Worm (Caenorhabditis elegans): Measurements from ENCODE around the gene frpr-14.
A peak's percentile ranks its signal among the peaks of the same experiment; 100 is the strongest.

The frpr-14 gene

DNA sequence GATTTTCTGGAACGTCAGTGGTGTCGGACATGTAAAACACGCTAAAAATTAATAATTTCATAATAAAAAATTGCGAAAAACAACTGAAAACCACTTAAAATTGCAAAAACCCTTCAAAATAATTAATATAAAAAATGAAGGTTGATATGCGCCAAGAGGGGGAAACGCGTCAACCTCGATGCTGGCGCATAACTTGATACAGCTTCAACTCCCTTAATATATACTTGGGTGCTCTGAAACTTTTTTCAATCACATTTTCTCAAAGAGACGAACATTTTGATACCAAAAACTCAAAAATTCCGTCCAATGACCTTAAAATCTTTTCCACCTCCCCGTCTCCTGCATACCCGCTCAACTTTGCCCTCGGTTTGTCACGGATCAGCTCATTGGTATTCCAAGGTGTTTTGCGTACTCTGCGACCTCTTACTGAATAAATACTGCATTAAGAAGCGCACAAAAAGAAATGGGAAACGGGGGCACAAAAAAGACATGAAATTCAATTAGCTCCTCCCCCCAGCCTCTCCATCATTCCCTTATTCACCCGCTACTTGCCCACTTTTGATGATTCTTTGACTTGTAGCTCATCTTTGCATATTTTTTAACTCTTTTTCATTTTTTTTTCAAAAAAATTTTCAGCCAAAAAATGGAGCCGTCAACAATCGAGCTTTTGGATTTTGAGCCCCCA is at the start of gene frpr-14, which contains the start of gene K07E8.7:
frpr-14 (plus strand) TSS at position 635 of the 685 bp plus-strand sequence.
K07E8.7 (minus strand) TSS at position 47 of the 685 bp plus-strand sequence.
- TF ChIP-seq nhr-43 (tag; optimal IDR thresholded peaks at IDR 0.05; ENCODE audit: poor library complexity, severe bottlenecking) (no peak), snpc-4 (tag; optimal IDR thresholded peaks at IDR 0.05) (no peak), nfya-1 (tag; optimal IDR thresholded peaks at IDR 0.05; ENCODE audit: insufficient read depth) (peak; percentile 39)

DNA sequence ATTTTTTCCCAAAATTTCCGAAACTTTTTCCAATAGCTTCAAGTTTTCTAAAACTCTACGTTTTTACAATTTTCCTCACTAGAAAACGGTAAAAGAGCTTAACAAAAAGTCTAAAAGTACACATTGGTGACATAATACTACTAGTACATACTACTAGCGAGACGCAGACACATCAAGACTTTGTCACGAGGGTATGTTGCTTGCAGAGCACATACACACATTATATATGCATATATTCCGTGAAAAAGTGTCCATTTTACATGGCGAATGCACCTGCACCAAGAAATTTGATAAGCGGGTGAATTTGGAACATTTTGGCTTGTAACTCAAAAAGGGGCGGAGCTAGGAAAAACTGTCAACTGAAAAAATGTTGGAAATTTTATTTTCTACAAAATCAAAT is 49.5 kb upstream of the frpr-14 start:
- no peak for TF ChIP-seq R02D3.7 (tag; optimal IDR thresholded peaks at IDR 0.05)
- no peak for TF ChIP-seq nhr-23 (tag; optimal IDR thresholded peaks at IDR 0.05)
- peak; percentile 28 for TF ChIP-seq egl-5 (tag; optimal IDR thresholded peaks at IDR 0.05)
- no peak for TF ChIP-seq zag-1 (tag; optimal IDR thresholded peaks at IDR 0.05)
- peak; percentile 58 for TF ChIP-seq hmg-11 (tag; optimal IDR thresholded peaks at IDR 0.05)
- no peak for TF ChIP-seq nhr-237 (tag; optimal IDR thresholded peaks at IDR 0.05)
- TF ChIP-seq nhr-12 (tag; optimal IDR thresholded peaks at IDR 0.05): no peak
- peak; percentile 23 for TF ChIP-seq elt-2 (tag; optimal IDR thresholded peaks at IDR 0.05)
- no peak for TF ChIP-seq lsy-12 (tag; optimal IDR thresholded peaks at IDR 0.05)
- peak; percentile 28 for TF ChIP-seq pqm-1 (tag; optimal IDR thresholded peaks at IDR 0.05)
- no peak for TF ChIP-seq egl-27 (tag; optimal IDR thresholded peaks at IDR 0.05)
- peak; percentile 63 for TF ChIP-seq lin-39 (tag; optimal IDR thresholded peaks at IDR 0.05)
- no peak for TF ChIP-seq ceh-82 (tag; optimal IDR thresholded peaks at IDR 0.05)
- TF ChIP-seq ztf-4 (tag; optimal IDR thresholded peaks at IDR 0.05): no peak
- no peak for TF ChIP-seq nhr-11 (tag; optimal IDR thresholded peaks at IDR 0.05)
- TF ChIP-seq mml-1 (tag; optimal IDR thresholded peaks at IDR 0.05): no peak
- TF ChIP-seq unc-39 (tag; optimal IDR thresholded peaks at IDR 0.05): no peak
- no peak for TF ChIP-seq eor-1 (tag; optimal IDR thresholded peaks at IDR 0.05)
- no peak for TF ChIP-seq snpc-4 (tag; optimal IDR thresholded peaks at IDR 0.05)
- no peak for TF ChIP-seq nhr-43 (tag; optimal IDR thresholded peaks at IDR 0.05; ENCODE audit: poor library complexity, severe bottlenecking)
- peak; percentile 92 for TF ChIP-seq pha-4 (tag; optimal IDR thresholded peaks at IDR 0.05)
- TF ChIP-seq fos-1 (tag; optimal IDR thresholded peaks at IDR 0.05): no peak
- no peak for TF ChIP-seq elt-1 (tag; optimal IDR thresholded peaks at IDR 0.05)
- TF ChIP-seq nhr-28 (tag; optimal IDR thresholded peaks at IDR 0.05): no peak
- no peak for TF ChIP-seq unc-62 (GFP tag; optimal IDR thresholded peaks at IDR 0.05)
- no peak for TF ChIP-seq ceh-16 (tag; optimal IDR thresholded peaks at IDR 0.05)
- no peak for TF ChIP-seq fkh-10 (GFP tag; optimal IDR thresholded peaks at IDR 0.05)
- no peak for TF ChIP-seq nhr-76 (tag; optimal IDR thresholded peaks at IDR 0.05)
- no peak for TF ChIP-seq ceh-9 (tag; optimal IDR thresholded peaks at IDR 0.05)
- TF ChIP-seq skn-1 (tag; optimal IDR thresholded peaks at IDR 0.05): peak; percentile 29
- TF ChIP-seq mdl-1 (tag; optimal IDR thresholded peaks at IDR 0.05): peak; percentile 15
- TF ChIP-seq elt-3 (tag; optimal IDR thresholded peaks at IDR 0.05): no peak
- TF ChIP-seq fkh-2 (tag; optimal IDR thresholded peaks at IDR 0.05): no peak
- peak; percentile 63 for TF ChIP-seq nfya-1 (tag; optimal IDR thresholded peaks at IDR 0.05; ENCODE audit: insufficient read depth)
- TF ChIP-seq ZK546.5 (tag; optimal IDR thresholded peaks at IDR 0.05): no peak

DNA sequence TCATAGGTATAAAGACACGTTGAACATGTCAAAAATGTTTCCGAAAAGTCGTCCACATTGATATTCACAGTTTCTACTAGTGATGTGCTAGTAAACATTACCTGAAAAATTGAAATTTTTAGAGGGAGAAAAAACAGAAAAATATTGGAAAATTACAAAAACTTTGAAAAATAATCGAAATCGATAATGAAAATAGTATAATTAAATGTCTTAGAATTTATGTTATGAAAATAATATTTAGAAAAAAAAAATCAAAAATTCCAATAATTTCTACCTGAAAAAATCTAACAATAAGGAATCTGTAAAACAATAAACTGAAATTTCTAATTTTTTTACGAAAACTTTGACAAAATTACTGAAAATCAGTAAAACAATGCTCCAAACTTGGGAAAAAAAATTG is 48.7 kb upstream of the frpr-14 start, which contains the start of gene nhl-3:
nhl-3 (minus strand) TSS at position 101 of the 400 bp plus-strand sequence.
- no peak for TF ChIP-seq hmg-11 (tag; optimal IDR thresholded peaks at IDR 0.05)
- TF ChIP-seq unc-62 (GFP tag; optimal IDR thresholded peaks at IDR 0.05): no peak
- no peak for TF ChIP-seq lin-15B (tag; optimal IDR thresholded peaks at IDR 0.05)
- no peak for TF ChIP-seq unc-39 (tag; optimal IDR thresholded peaks at IDR 0.05)
- TF ChIP-seq pqm-1 (tag; optimal IDR thresholded peaks at IDR 0.05): no peak
- no peak for TF ChIP-seq mml-1 (tag; optimal IDR thresholded peaks at IDR 0.05)
- TF ChIP-seq fkh-2 (tag; optimal IDR thresholded peaks at IDR 0.05): no peak
- TF ChIP-seq snpc-4 (tag; optimal IDR thresholded peaks at IDR 0.05): no peak
- TF ChIP-seq ama-1 (optimal IDR thresholded peaks at IDR 0.05): no peak
- TF ChIP-seq nhr-43 (tag; optimal IDR thresholded peaks at IDR 0.05; ENCODE audit: poor library complexity, severe bottlenecking): no peak

DNA sequence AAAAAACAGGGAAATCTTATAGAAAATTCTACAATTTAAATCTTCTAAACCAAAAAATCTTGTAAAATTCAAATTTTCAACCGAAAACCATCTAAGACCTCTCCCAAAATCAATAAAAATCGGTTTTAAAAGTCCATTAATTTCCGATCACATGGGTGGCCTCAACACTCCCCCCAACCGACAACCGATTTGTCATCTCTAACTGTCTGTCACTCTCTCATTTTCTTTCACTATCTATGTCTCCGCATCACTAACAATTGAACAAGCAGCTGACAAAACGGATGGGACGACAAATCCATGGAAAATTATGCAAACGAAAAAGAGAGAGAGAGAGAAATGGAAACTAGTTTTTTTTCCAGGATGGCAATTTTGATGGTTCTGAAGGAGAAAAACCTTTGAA is 47.8 kb upstream of the frpr-14 start:
- no peak for TF ChIP-seq R02D3.7 (tag; optimal IDR thresholded peaks at IDR 0.05)
- TF ChIP-seq ztf-4 (tag; optimal IDR thresholded peaks at IDR 0.05): no peak
- TF ChIP-seq ztf-11 (tag; optimal IDR thresholded peaks at IDR 0.05): no peak
- TF ChIP-seq fkh-2 (tag; optimal IDR thresholded peaks at IDR 0.05): no peak
- TF ChIP-seq hmg-11 (tag; optimal IDR thresholded peaks at IDR 0.05): peak; percentile 74
- TF ChIP-seq snpc-4 (tag; optimal IDR thresholded peaks at IDR 0.05): peak; percentile 92
- TF ChIP-seq nhr-11 (tag; optimal IDR thresholded peaks at IDR 0.05): no peak
- TF ChIP-seq pha-4 (tag; optimal IDR thresholded peaks at IDR 0.05): peak; percentile 34
- TF ChIP-seq elt-1 (tag; optimal IDR thresholded peaks at IDR 0.05): no peak
- TF ChIP-seq mml-1 (tag; optimal IDR thresholded peaks at IDR 0.05): no peak
- TF ChIP-seq pqm-1 (tag; optimal IDR thresholded peaks at IDR 0.05): peak; percentile 8
- no peak for TF ChIP-seq mdl-1 (tag; optimal IDR thresholded peaks at IDR 0.05)
- no peak for TF ChIP-seq lsy-12 (tag; optimal IDR thresholded peaks at IDR 0.05)
- TF ChIP-seq unc-62 (GFP tag; optimal IDR thresholded peaks at IDR 0.05): peak; percentile 14
- TF ChIP-seq aly-2 (tag; optimal IDR thresholded peaks at IDR 0.05): no peak
- TF ChIP-seq lin-39 (tag; optimal IDR thresholded peaks at IDR 0.05): peak; percentile 94
- TF ChIP-seq ZK546.5 (tag; optimal IDR thresholded peaks at IDR 0.05): no peak
- peak; percentile 17 for TF ChIP-seq lin-15B (tag; optimal IDR thresholded peaks at IDR 0.05)
- peak; percentile 20 for TF ChIP-seq egl-5 (tag; optimal IDR thresholded peaks at IDR 0.05)
- no peak for TF ChIP-seq nhr-67 (tag; optimal IDR thresholded peaks at IDR 0.05)
- no peak for TF ChIP-seq elt-2 (tag; optimal IDR thresholded peaks at IDR 0.05)
- peak; percentile 19 for TF ChIP-seq ceh-28 (tag; optimal IDR thresholded peaks at IDR 0.05)
- TF ChIP-seq unc-39 (tag; optimal IDR thresholded peaks at IDR 0.05): no peak
- no peak for TF ChIP-seq nhr-77 (tag; optimal IDR thresholded peaks at IDR 0.05)
- no peak for TF ChIP-seq tbx-2 (tag; optimal IDR thresholded peaks at IDR 0.05)
- TF ChIP-seq nhr-237 (tag; optimal IDR thresholded peaks at IDR 0.05): no peak
- TF ChIP-seq fkh-10 (GFP tag; optimal IDR thresholded peaks at IDR 0.05): no peak
- peak; percentile 65 for TF ChIP-seq nhr-23 (tag; optimal IDR thresholded peaks at IDR 0.05)

Data from whole organism, L3 larva.